Fruit fly (Drosophila melanogaster) whole organism, prepupa: Measurements from ENCODE around the gene P5cr-2.

Experiments used
- CG10669 ChIP-seq: fragments of 200-800 bp; sonication (Bioruptor generic); optimal IDR thresholded peaks from 3 replicates; lab custom pipeline; 2018; ENCODE audit warnings: missing biosample characterization, mild to moderate bottlenecking, missing genetic modification characterization, moderate library complexity
- CG11762 ChIP-seq: fragments of 200-800 bp; sonication (Bioruptor generic); optimal IDR thresholded peaks from 3 replicates; lab custom pipeline; 2016; ENCODE audit warnings: missing biosample characterization, missing genetic modification characterization; ENCODE audit not compliant: insufficient read depth
- CG11902 ChIP-seq: fragments of 200-800 bp; sonication (Bioruptor generic); optimal IDR thresholded peaks from 3 replicates; lab custom pipeline; 2016; ENCODE audit warnings: missing biosample characterization, missing genetic modification characterization
- CG15336 ChIP-seq: fragments of 200-800 bp; sonication (Bioruptor generic); IDR thresholded peaks from 2 replicates; pipeline ENCODE4 v1.3.6; 2022; ENCODE audit warnings: missing biosample characterization, missing genetic modification characterization
- CG31627 ChIP-seq: fragments of 200-800 bp; sonication (Bioruptor generic); optimal IDR thresholded peaks from 3 replicates; lab custom pipeline; 2016; ENCODE audit warnings: missing biosample characterization, missing genetic modification characterization
- CG32006 ChIP-seq: fragments of 200-800 bp; sonication (Bioruptor generic); optimal IDR thresholded peaks from 3 replicates; lab custom pipeline; 2017; ENCODE audit warnings: missing biosample characterization, mild to moderate bottlenecking, missing genetic modification characterization
- CG3919 ChIP-seq: fragments of 200-800 bp; sonication (Bioruptor generic); optimal IDR thresholded peaks from 3 replicates; lab custom pipeline; 2016; ENCODE audit warnings: missing biosample characterization, missing genetic modification characterization
- CG4318 ChIP-seq: fragments of 200-800 bp; sonication (Bioruptor generic); optimal IDR thresholded peaks from 3 replicates; lab custom pipeline; 2017; ENCODE audit warnings: missing biosample characterization, mild to moderate bottlenecking, missing genetic modification characterization
- CG6276 ChIP-seq: fragments of 200-800 bp; sonication (Bioruptor generic); optimal IDR thresholded peaks from 2 replicates; lab custom pipeline; 2017; ENCODE audit warnings: missing biosample characterization, mild to moderate bottlenecking, missing genetic modification characterization
- CG6792 ChIP-seq: fragments of 200-800 bp; sonication (Bioruptor generic); optimal IDR thresholded peaks from 3 replicates; lab custom pipeline; 2016; ENCODE audit warnings: missing biosample characterization, missing genetic modification characterization
- CG6808 ChIP-seq: fragments of 200-800 bp; sonication (Bioruptor generic); optimal IDR thresholded peaks from 3 replicates; lab custom pipeline; 2017; ENCODE audit warnings: missing biosample characterization, missing genetic modification characterization, mild to moderate bottlenecking, moderate library complexity, missing genetic modification reagents
- CG8119 ChIP-seq: fragments of 200-800 bp; sonication (Bioruptor generic); IDR thresholded peaks from 3 replicates; pipeline ENCODE4 v1.3.6; 2022; ENCODE audit warnings: missing biosample characterization, missing genetic modification characterization
- CG8632 ChIP-seq: fragments of 200-800 bp; sonication (Bioruptor generic); optimal IDR thresholded peaks from 3 replicates; lab custom pipeline; 2016; ENCODE audit warnings: missing biosample characterization, missing genetic modification characterization
- CG9139 ChIP-seq: fragments of 200-800 bp; sonication (Bioruptor generic); optimal IDR thresholded peaks from 3 replicates; lab custom pipeline; 2017; ENCODE audit warnings: missing biosample characterization, mild to moderate bottlenecking, missing genetic modification characterization
- Eip75B ChIP-seq: fragments of 200-800 bp; sonication (Bioruptor generic); optimal IDR thresholded peaks from 3 replicates; lab custom pipeline; 2016; ENCODE audit warnings: missing biosample characterization, missing genetic modification characterization
- Eip78C ChIP-seq: fragments of 200-800 bp; sonication (Bioruptor generic); peaks from one replicate; lab custom pipeline; 2016; ENCODE audit warnings: missing biosample characterization, missing genetic modification characterization
- Ets21C ChIP-seq: fragments of 200-800 bp; sonication (Bioruptor generic); optimal IDR thresholded peaks from 3 replicates; lab custom pipeline; 2016; ENCODE audit warnings: missing biosample characterization, missing genetic modification characterization
- Gug ChIP-seq: fragments of 200-800 bp; sonication (Bioruptor generic); IDR thresholded peaks from 2 replicates; pipeline ENCODE4 v1.3.6; 2022; ENCODE audit warnings: missing biosample characterization, missing genetic modification characterization
- Hr38 ChIP-seq: sonication (Bioruptor generic); optimal IDR thresholded peaks from 2 replicates; lab custom pipeline; 2016; ENCODE audit warnings: missing biosample characterization, missing genetic modification characterization
- Hr39 ChIP-seq: fragments of 200-800 bp; sonication (Bioruptor generic); optimal IDR thresholded peaks from 2 replicates; lab custom pipeline; 2016; ENCODE audit warnings: missing biosample characterization, missing genetic modification characterization
- Lpt ChIP-seq: fragments of 200-800 bp; sonication (Bioruptor generic); optimal IDR thresholded peaks from 3 replicates; lab custom pipeline; 2016; ENCODE audit warnings: missing biosample characterization, missing genetic modification characterization
- Met ChIP-seq: fragments of 200-800 bp; sonication (Bioruptor generic); optimal IDR thresholded peaks from 3 replicates; lab custom pipeline; 2016; ENCODE audit warnings: missing biosample characterization, missing genetic modification characterization
- OdsH ChIP-seq: fragments of 200-800 bp; sonication (Bioruptor generic); optimal IDR thresholded peaks from 3 replicates; lab custom pipeline; 2016; ENCODE audit warnings: missing biosample characterization, missing genetic modification characterization
- Smox ChIP-seq: fragments of 200-800 bp; sonication (Bioruptor generic); optimal IDR thresholded peaks from 3 replicates; lab custom pipeline; 2016; ENCODE audit warnings: missing biosample characterization, missing genetic modification characterization
- Sox102F ChIP-seq: fragments of 200-800 bp; sonication (Bioruptor generic); optimal IDR thresholded peaks from 2 replicates; lab custom pipeline; 2016; ENCODE audit warnings: missing biosample characterization, mild to moderate bottlenecking, missing genetic modification characterization
- Sox14 ChIP-seq: fragments of 200-800 bp; sonication (Bioruptor generic); optimal IDR thresholded peaks from 3 replicates; lab custom pipeline; 2016; ENCODE audit warnings: missing biosample characterization, missing genetic modification characterization
- Sox15 ChIP-seq: fragments of 200-800 bp; sonication (Bioruptor generic); optimal IDR thresholded peaks from 3 replicates; lab custom pipeline; 2016; ENCODE audit warnings: missing biosample characterization, missing genetic modification characterization
- acj6 ChIP-seq: fragments of 200-800 bp; sonication (Bioruptor generic); optimal IDR thresholded peaks from 3 replicates; lab custom pipeline; 2016; ENCODE audit warnings: missing biosample characterization, missing genetic modification characterization
- cyc ChIP-seq: fragments of 200-800 bp; sonication (Bioruptor generic); optimal IDR thresholded peaks from 3 replicates; lab custom pipeline; 2016; ENCODE audit warnings: missing biosample characterization, missing genetic modification characterization
- dac ChIP-seq: fragments of 200-800 bp; sonication (Bioruptor generic); optimal IDR thresholded peaks from 2 replicates; lab custom pipeline; 2017; ENCODE audit warnings: missing biosample characterization, mild to moderate bottlenecking, missing genetic modification characterization
- dsx ChIP-seq: fragments of 200-800 bp; optimal IDR thresholded peaks from 3 replicates; lab custom pipeline; 2019; ENCODE audit warnings: missing biosample characterization, mild to moderate bottlenecking, missing genetic modification characterization, moderate library complexity; ENCODE audit not compliant: poor library complexity, severe bottlenecking
- eg ChIP-seq: fragments of 200-800 bp; sonication (Bioruptor generic); IDR thresholded peaks from 3 replicates; pipeline ENCODE4 v1.3.6; 2022; ENCODE audit warnings: missing biosample characterization, missing genetic modification characterization
- esn ChIP-seq: fragments of 200-800 bp; sonication (Bioruptor generic); optimal IDR thresholded peaks from 2 replicates; lab custom pipeline; 2016; ENCODE audit warnings: missing biosample characterization, mild to moderate bottlenecking, missing genetic modification characterization, moderate library complexity
- fd59A ChIP-seq: fragments of 200-800 bp; sonication (Bioruptor generic); optimal IDR thresholded peaks from 2 replicates; lab custom pipeline; 2017; ENCODE audit warnings: missing biosample characterization, mild to moderate bottlenecking, missing genetic modification characterization, missing genetic modification reagents
- fd85E ChIP-seq: fragments of 200-800 bp; sonication (Bioruptor generic); optimal IDR thresholded peaks from 3 replicates; lab custom pipeline; 2016; ENCODE audit warnings: missing biosample characterization, missing genetic modification characterization
- fkh ChIP-seq: fragments of 200-800 bp; sonication (Bioruptor generic); optimal IDR thresholded peaks from 3 replicates; lab custom pipeline; 2017; ENCODE audit warnings: missing biosample characterization, mild to moderate bottlenecking, missing genetic modification characterization, moderate library complexity
- lz ChIP-seq: fragments of 200-800 bp; sonication (Bioruptor generic); optimal IDR thresholded peaks from 3 replicates; lab custom pipeline; 2016; ENCODE audit warnings: missing biosample characterization, missing genetic modification characterization
- pdm3 ChIP-seq: fragments of 200-800 bp; sonication (Bioruptor generic); optimal IDR thresholded peaks from 3 replicates; lab custom pipeline; 2016; ENCODE audit warnings: missing biosample characterization, missing genetic modification characterization
- salr ChIP-seq, 2 experiments: fragments of 200-800 bp; sonication (Bioruptor generic); optimal IDR thresholded peaks; 3 replicates each; lab custom pipeline; 2016 to 2018; ENCODE audit warnings: missing biosample characterization in 2 of 2, missing genetic modification characterization in 2 of 2, mild to moderate bottlenecking in 1 of 2
- spab ChIP-seq: fragments of 200-800 bp; sonication (Bioruptor generic); optimal IDR thresholded peaks from 2 replicates; lab custom pipeline; 2017; ENCODE audit warnings: missing biosample characterization, mild to moderate bottlenecking, missing genetic modification characterization, missing genetic modification reagents
- ss ChIP-seq, 2 experiments: fragments of 200-800 bp; sonication (Bioruptor generic); optimal IDR thresholded peaks; 2 replicates in 1 of 2; 3 replicates in 1 of 2; lab custom pipeline; 2017 to 2018; ENCODE audit warnings: mild to moderate bottlenecking in 2 of 2, missing biosample characterization in 2 of 2, missing genetic modification characterization in 2 of 2, moderate library complexity in 1 of 2
- svp ChIP-seq: fragments of 200-800 bp; sonication (Bioruptor generic); peaks from one replicate; lab custom pipeline; 2016; ENCODE audit warnings: missing biosample characterization, missing genetic modification characterization
- topi ChIP-seq: fragments of 200-800 bp; sonication (Bioruptor generic); optimal IDR thresholded peaks from 3 replicates; lab custom pipeline; 2016; ENCODE audit warnings: missing biosample characterization, missing genetic modification characterization

Gene P5cr-2

dm6 chr3R:17561175-17561574 is 26.6 kb downstream of the P5cr-2 start:
- TF ChIP-seq acj6 (GFP tag; lab: Kevin White, UChicago) (peak; percentile 11), CG11762 (GFP tag; lab: Kevin White, UChicago) (no peak), CG32006 (no peak), Smox (GFP tag; lab: Kevin White, UChicago) (no peak), lz (GFP tag; lab: Kevin White, UChicago) (no peak), CG8632 (GFP tag; lab: Kevin White, UChicago) (peak; percentile 11), OdsH (GFP tag; lab: Kevin White, UChicago) (peak; percentile 5), CG3919 (GFP tag; lab: Kevin White, UChicago) (peak; percentile 20), CG4318 (GFP tag; lab: Kevin White, UChicago) (no peak), cyc (no peak), ss (GFP tag; optimal IDR thresholded peaks at IDR 0.05; lab: Kevin White, UChicago) (no peak), Gug (GFP tag; lab: Robert Waterston, UW) (no peak), CG9139 (GFP tag; lab: Kevin White, UChicago) (no peak), CG10669 (GFP tag; lab: Kevin White, UChicago) (no peak), fd85E (GFP tag; lab: Kevin White, UChicago) (no peak), CG15336 (GFP tag; lab: Robert Waterston, UW) (no peak), spab (no peak), Hr39 (GFP tag; lab: Kevin White, UChicago) (peak; percentile 1), pdm3 (GFP tag; lab: Kevin White, UChicago) (no peak), dsx (GFP tag; lab: Kevin White, UChicago) (no peak), Sox14 (GFP tag; lab: Kevin White, UChicago) (no peak), topi (GFP tag; lab: Kevin White, UChicago) (peak; percentile 33), dac (no peak), esn (GFP tag; lab: Kevin White, UChicago) (no peak), CG8119 (GFP tag; lab: Robert Waterston, UW) (no peak), eg (no peak), Sox15 (GFP tag; lab: Kevin White, UChicago) (no peak), Eip75B (GFP tag; lab: Kevin White, UChicago) (no peak), CG6276 (GFP tag; lab: Kevin White, UChicago) (no peak), Eip78C (peak; percentile 53), CG11902 (GFP tag; lab: Kevin White, UChicago) (no peak), Lpt (no peak), CG6792 (GFP tag; lab: Kevin White, UChicago) (no peak), fd59A (no peak), svp (GFP tag; lab: Kevin White, UChicago) (peak; percentile 52), Met (peak; percentile 36), CG31627 (GFP tag; lab: Kevin White, UChicago) (no peak), Hr38 (GFP tag; lab: Kevin White, UChicago) (no peak), fkh (GFP tag; lab: Kevin White, UChicago) (no peak), Sox102F (GFP tag; lab: Kevin White, UChicago) (no peak), CG6808 (no peak), salr (GFP tag; optimal IDR thresholded peaks at IDR 0.05; lab: Kevin White, UChicago) (no peak)

dm6 chr3R:17564837-17565236 is 30.2 kb downstream of the P5cr-2 start:
- TF ChIP-seq Ets21C (GFP tag; lab: Kevin White, UChicago), result no peak
- TF ChIP-seq Eip78C, result peak; percentile 44
- peak; percentile 32 for TF ChIP-seq svp (GFP tag; lab: Kevin White, UChicago)
